Worm (Caenorhabditis elegans) whole organism, mixed stage, embryonic: Measurements from ENCODE around the gene sru-31.

ENCODE experiments used
- ceh-39 ChIP-seq: fragments of 150-350 bp; optimal IDR thresholded peaks from 2 replicates; lab custom pipeline; 2014; ENCODE audit warnings: missing biosample characterization, missing genetic modification characterization
- ham-2 ChIP-seq: fragments of 200-800 bp; sonication (Bioruptor generic); optimal IDR thresholded peaks from 2 replicates; lab custom pipeline; 2018; ENCODE audit warnings: mild to moderate bottlenecking, missing genetic modification characterization, missing compliant biosample characterization
- lin-13 ChIP-seq: fragments of 150-350 bp; optimal IDR thresholded peaks from 2 replicates; lab custom pipeline; 2014; ENCODE audit warnings: missing biosample characterization, missing genetic modification characterization
- lsy-2 ChIP-seq: fragments of 150-350 bp; optimal IDR thresholded peaks from 2 replicates; lab custom pipeline; 2014; ENCODE audit warnings: missing biosample characterization, missing genetic modification characterization
- unc-120 ChIP-seq: sonication (generic microtip); optimal IDR thresholded peaks from 2 replicates; lab custom pipeline; 2017; ENCODE audit warnings: missing genetic modification characterization, missing compliant biosample characterization; ENCODE audit not compliant: poor library complexity, severe bottlenecking

sru-31 gene

ce11 chrV:9856978-9857377 is 40.5 kb downstream of the sru-31 start:
- no peak for TF ChIP-seq lin-13 (tag; lab: Kevin White, UChicago)
- TF ChIP-seq ceh-39 (tag; lab: Kevin White, UChicago): no peak
- TF ChIP-seq, all 35 proteins: peak for 0

ce11 chrV:9859863-9860262 is 43.4 kb downstream of the sru-31 start, which contains the start of gene lsy-12:
TSS of gene lsy-12 (minus strand) at chrV:9859963.
- TF ChIP-seq ham-2 (GFP tag; lab: Kevin White, UChicago): no peak

ce11 chrV:9860337-9860736 is 43.8 kb downstream of the sru-31 start:
- TF ChIP-seq unc-120: no peak
- peak; percentile 67 for TF ChIP-seq lsy-2 (tag; lab: Kevin White, UChicago)
- TF ChIP-seq, all 35 proteins: peak for 1
